Worm (Caenorhabditis elegans) whole organism, L4 larva: Measurements from ENCODE around the gene H10E21.1.

Source experiments
- F10B5.3 ChIP-seq: sonication (generic microtip); optimal IDR thresholded peaks from 2 replicates; lab custom pipeline; 2016; ENCODE audit warnings: mild to moderate bottlenecking, missing genetic modification characterization, missing compliant biosample characterization
- F26F4.8 ChIP-seq: fragments of 200-800 bp; sonication (Bioruptor generic); conservative IDR thresholded peaks from 2 replicates; pipeline ENCODE4 v1.3.6; 2022; ENCODE audit warnings: missing genetic modification characterization, missing compliant biosample characterization
- F37D6.2 ChIP-seq: sonication (generic microtip); optimal IDR thresholded peaks from 2 replicates; lab custom pipeline; 2016; ENCODE audit warnings: mild to moderate bottlenecking, missing genetic modification characterization, missing compliant biosample characterization
- R02D3.7 ChIP-seq: fragments of 150-350 bp; sonication (generic microtip); optimal IDR thresholded peaks from 3 replicates; lab custom pipeline; 2014; ENCODE audit warnings: missing biosample characterization, missing genetic modification characterization
- T20F7.1 ChIP-seq: fragments of 200-800 bp; sonication (Bioruptor generic); optimal IDR thresholded peaks from 2 replicates; lab custom pipeline; 2018; ENCODE audit warnings: mild to moderate bottlenecking, missing genetic modification characterization, missing compliant biosample characterization
- Y75B8A.6 ChIP-seq: fragments of 200-800 bp; sonication (Bioruptor generic); IDR thresholded peaks from 2 replicates; pipeline ENCODE4 v1.3.6; 2022; ENCODE audit warnings: missing genetic modification reagents, missing genetic modification characterization, missing compliant biosample characterization
- ZK546.5 ChIP-seq, 2 experiments: sonication (generic microtip); optimal IDR thresholded peaks; 2 replicates each; lab custom pipeline; 2017; ENCODE audit warnings: missing biosample characterization in 2 of 2, missing genetic modification characterization in 2 of 2
- aha-1 ChIP-seq: fragments of 150-350 bp; peaks from one replicate; lab custom pipeline; 2014; ENCODE audit warnings: missing biosample characterization, missing genetic modification characterization
- ctbp-1 ChIP-seq: fragments of 200-800 bp; sonication (Bioruptor generic); IDR thresholded peaks from 2 replicates; pipeline ENCODE4 v1.3.6; 2022; ENCODE audit warnings: missing genetic modification reagents, missing genetic modification characterization, missing compliant biosample characterization
- daf-12 ChIP-seq: fragments of 150-350 bp; optimal IDR thresholded peaks from 2 replicates; lab custom pipeline; 2014; ENCODE audit warnings: missing biosample characterization, missing genetic modification reagents, missing genetic modification characterization
- dmd-6 ChIP-seq: fragments of 200-800 bp; sonication (Bioruptor generic); IDR thresholded peaks from 2 replicates; pipeline ENCODE4 v1.3.6; 2022; ENCODE audit warnings: missing genetic modification reagents, missing genetic modification characterization, missing compliant biosample characterization
- dmd-9 ChIP-seq: fragments of 200-800 bp; sonication (Bioruptor generic); IDR thresholded peaks from 2 replicates; pipeline ENCODE4 v1.3.6; 2022; ENCODE audit warnings: missing genetic modification reagents, missing genetic modification characterization, missing compliant biosample characterization
- dpl-1 ChIP-seq: fragments of 150-350 bp; optimal IDR thresholded peaks from 2 replicates; lab custom pipeline; 2014; ENCODE audit warnings: missing biosample characterization, missing genetic modification reagents, missing genetic modification characterization
- egl-43 ChIP-seq: fragments of 200-800 bp; sonication (Bioruptor generic); IDR thresholded peaks from 2 replicates; pipeline ENCODE4 v1.3.6; 2022; ENCODE audit warnings: missing genetic modification reagents, missing genetic modification characterization, missing compliant biosample characterization
- gei-8 ChIP-seq: fragments of 200-800 bp; sonication (Bioruptor generic); optimal IDR thresholded peaks from 2 replicates; lab custom pipeline; 2018; ENCODE audit warnings: mild to moderate bottlenecking, missing genetic modification characterization, missing compliant biosample characterization
- hif-1 ChIP-seq, 2 experiments: sonication (generic microtip); optimal IDR thresholded peaks; 2 replicates each; lab custom pipeline; 2016 to 2017; ENCODE audit warnings: missing compliant biosample characterization in 2 of 2, missing genetic modification characterization in 2 of 2, missing genetic modification reagents in 2 of 2, missing genotype in 2 of 2, mild to moderate bottlenecking in 1 of 2
- lin-1 ChIP-seq: fragments of 200-800 bp; sonication (Bioruptor generic); IDR thresholded peaks from 2 replicates; pipeline ENCODE4 v1.3.6; 2022; ENCODE audit warnings: missing genetic modification reagents, missing genetic modification characterization, missing compliant biosample characterization
- lin-13 ChIP-seq: fragments of 150-350 bp; optimal IDR thresholded peaks from 2 replicates; lab custom pipeline; 2014; ENCODE audit warnings: missing biosample characterization, missing genetic modification reagents, missing genetic modification characterization
- lin-38 ChIP-seq: fragments of 200-800 bp; sonication (Bioruptor generic); IDR thresholded peaks from 2 replicates; pipeline ENCODE4 v1.3.6; 2022; ENCODE audit warnings: missing genetic modification reagents, missing genetic modification characterization, missing compliant biosample characterization
- mdl-1 ChIP-seq, 2 experiments: fragments of 150-350 bp in 1 of 2; sonication (generic microtip) in 1 of 2; optimal IDR thresholded peaks; 2 replicates each; lab custom pipeline; 2014 to 2017; ENCODE audit warnings: missing biosample characterization in 2 of 2, missing genetic modification characterization in 2 of 2
- mep-1 ChIP-seq: fragments of 150-350 bp; sonication (generic microtip); optimal IDR thresholded peaks from 3 replicates; lab custom pipeline; 2014; ENCODE audit warnings: missing biosample characterization, missing genetic modification characterization
- nhr-102 ChIP-seq: sonication (generic microtip); optimal IDR thresholded peaks from 2 replicates; lab custom pipeline; 2016; ENCODE audit warnings: mild to moderate bottlenecking, missing genetic modification characterization, moderate library complexity, missing compliant biosample characterization
- nhr-237 ChIP-seq: sonication (generic microtip); optimal IDR thresholded peaks from 2 replicates; lab custom pipeline; 2017; ENCODE audit warnings: missing biosample characterization, missing genetic modification characterization
- nhr-41 ChIP-seq: fragments of 200-800 bp; sonication (Bioruptor generic); IDR thresholded peaks from 2 replicates; pipeline ENCODE4 v1.3.6; 2022; ENCODE audit warnings: missing genetic modification reagents, missing genetic modification characterization, missing compliant biosample characterization
- nhr-48 ChIP-seq: sonication (generic microtip); optimal IDR thresholded peaks from 2 replicates; lab custom pipeline; 2016; ENCODE audit warnings: mild to moderate bottlenecking, missing genetic modification characterization, missing compliant biosample characterization
- nhr-76 ChIP-seq: fragments of 150-350 bp; optimal IDR thresholded peaks from 2 replicates; lab custom pipeline; 2014; ENCODE audit warnings: missing biosample characterization, missing genetic modification characterization
- nhr-77 ChIP-seq: fragments of 150-350 bp; optimal IDR thresholded peaks from 2 replicates; lab custom pipeline; 2014; ENCODE audit warnings: missing biosample characterization, missing genetic modification characterization
- pqm-1 ChIP-seq: sonication (generic microtip); optimal IDR thresholded peaks from 2 replicates; lab custom pipeline; 2017; ENCODE audit warnings: missing biosample characterization, missing genetic modification characterization
- rbr-2 ChIP-seq: sonication (generic microtip); optimal IDR thresholded peaks from 2 replicates; lab custom pipeline; 2016; ENCODE audit warnings: missing genotype, missing genetic modification characterization, missing compliant biosample characterization
- saeg-2 ChIP-seq: fragments of 200-800 bp; sonication (Bioruptor generic); IDR thresholded peaks from 2 replicates; pipeline ENCODE4 v1.3.6; 2022; ENCODE audit warnings: missing genetic modification reagents, missing genetic modification characterization, missing compliant biosample characterization
- sdz-12 ChIP-seq: fragments of 200-800 bp; sonication (Bioruptor generic); optimal IDR thresholded peaks from 2 replicates; lab custom pipeline; 2018; ENCODE audit warnings: mild to moderate bottlenecking, missing genetic modification characterization, missing compliant biosample characterization
- skn-1 ChIP-seq: fragments of 150-350 bp; optimal IDR thresholded peaks from 2 replicates; lab custom pipeline; 2014; ENCODE audit warnings: missing biosample characterization, missing genetic modification characterization
- spr-1 ChIP-seq: sonication (generic microtip); optimal IDR thresholded peaks from 2 replicates; lab custom pipeline; 2016; ENCODE audit warnings: mild to moderate bottlenecking, missing genetic modification characterization, missing compliant biosample characterization
- spr-3 ChIP-seq: fragments of 200-800 bp; sonication (Bioruptor generic); optimal IDR thresholded peaks from 2 replicates; lab custom pipeline; 2018; ENCODE audit warnings: mild to moderate bottlenecking, missing genetic modification characterization, missing compliant biosample characterization
- tag-97 ChIP-seq: fragments of 200-800 bp; sonication (Bioruptor generic); IDR thresholded peaks from 2 replicates; pipeline ENCODE4 v1.3.6; 2022; ENCODE audit warnings: missing genetic modification characterization, missing compliant biosample characterization
- tra-1 ChIP-seq: fragments of 200-800 bp; sonication (Bioruptor generic); IDR thresholded peaks from 2 replicates; pipeline ENCODE4 v1.3.6; 2022; ENCODE audit warnings: missing genetic modification reagents, missing genetic modification characterization, missing compliant biosample characterization
- unc-62 ChIP-seq, 3 experiments: fragments of 150-350 bp in 1 of 3; sonication (generic microtip); optimal IDR thresholded peaks in 2 of 3; peaks in 1 of 3; 1 replicate in 1 of 3; 2 replicates in 2 of 3; lab custom pipeline; 2014 to 2017; ENCODE audit warnings: missing biosample characterization in 3 of 3, missing genetic modification characterization in 3 of 3, missing genetic modification reagents in 3 of 3, missing genotype in 1 of 3
- zag-1 ChIP-seq: fragments of 150-350 bp; optimal IDR thresholded peaks from 2 replicates; lab custom pipeline; 2014; ENCODE audit warnings: missing biosample characterization, missing genetic modification characterization

Gene H10E21.1

ce11 chrIII:25582-25996 lies 10.0 kb downstream of the H10E21.1 start (continued):
- TF ChIP-seq egl-43 (GFP tag; lab: Robert Waterston, UW) (peak; percentile 84), dmd-9 (GFP tag; lab: Robert Waterston, UW) (no peak), dmd-6 (peak; percentile 47), nhr-48 (tag; lab: Kevin White, UChicago) (peak; percentile 76), aha-1 (tag; lab: Kevin White, UChicago) (peak; percentile 93), mep-1 (tag; lab: Kevin White, UChicago) (peak; percentile 46), tag-97 (0 out of 2 replicates have a peak, but pooled peaks have one; percentile 12), nhr-76 (no peak), spr-3 (GFP tag; lab: Kevin White, UChicago) (peak; percentile 1), hif-1 (tag; optimal IDR thresholded peaks at IDR 0.05; lab: Kevin White, UChicago) (peak in 1 of 2 experiments; percentile 80)

- TF ChIP-seq daf-12 (tag; lab: Kevin White, UChicago) = no peak
- no peak for TF ChIP-seq nhr-77 (tag; lab: Kevin White, UChicago)
- TF ChIP-seq zag-1 = no peak
- TF ChIP-seq egl-43 (GFP tag; lab: Robert Waterston, UW) = no peak
- no peak for TF ChIP-seq spr-1
- TF ChIP-seq lin-13 (GFP tag; lab: Kevin White, UChicago) = no peak
- TF ChIP-seq F26F4.8 = no peak
- no peak for TF ChIP-seq nhr-102
- no peak for TF ChIP-seq aha-1 (tag; lab: Kevin White, UChicago)
- TF ChIP-seq mdl-1 (tag; optimal IDR thresholded peaks at IDR 0.05; lab: Kevin White, UChicago) = no peak
- no peak for TF ChIP-seq F10B5.3 (tag; lab: Kevin White, UChicago)
- TF ChIP-seq dpl-1 (GFP tag; lab: Kevin White, UChicago) = no peak
- no peak for TF ChIP-seq F37D6.2 (tag; lab: Kevin White, UChicago)
- TF ChIP-seq lin-1 (GFP tag; lab: Robert Waterston, UW) = no peak
- TF ChIP-seq skn-1 (tag; lab: Kevin White, UChicago) = no peak
- no peak for TF ChIP-seq ZK546.5 (tag; optimal IDR thresholded peaks at IDR 0.05; lab: Kevin White, UChicago)
- TF ChIP-seq T20F7.1 = no peak
- TF ChIP-seq pqm-1 = no peak
- no peak for TF ChIP-seq ctbp-1 (GFP tag; lab: Robert Waterston, UW)
- no peak for TF ChIP-seq unc-62 (GFP tag; optimal IDR thresholded peaks at IDR 0.05 in 1 of 2; lab: Kevin White, UChicago)
- no peak for TF ChIP-seq unc-62 (tag; optimal IDR thresholded peaks at IDR 0.05; lab: Kevin White, UChicago)
Measured at ce11 chrIII:27341-27947, 11.9 kb downstream of the H10E21.1 start.

ce11 chrIII:28841-29240 lies 13.3 kb downstream of the H10E21.1 start:
- TF ChIP-seq F37D6.2 (tag; lab: Kevin White, UChicago) (no peak), R02D3.7 (no peak), dmd-9 (GFP tag; lab: Robert Waterston, UW) (no peak), nhr-237 (tag; lab: Kevin White, UChicago) (no peak), sdz-12 (GFP tag; lab: Kevin White, UChicago) (no peak), tra-1 (GFP tag; lab: Robert Waterston, UW) (no peak), gei-8 (GFP tag; lab: Kevin White, UChicago) (no peak), lin-38 (GFP tag; lab: Robert Waterston, UW) (no peak), ZK546.5 (tag; optimal IDR thresholded peaks at IDR 0.05; lab: Kevin White, UChicago) (no peak), saeg-2 (GFP tag; lab: Robert Waterston, UW) (no peak), mep-1 (tag; lab: Kevin White, UChicago) (no peak), pqm-1 (no peak), nhr-41 (GFP tag; lab: Robert Waterston, UW) (no peak), Y75B8A.6 (no peak), rbr-2 (no peak)
